Fruit fly (Drosophila melanogaster): Measurements from ENCODE around the gene CG7950.
A peak's percentile ranks its signal among the peaks of the same experiment; 100 is the strongest.

The CG7950 gene

DNA sequence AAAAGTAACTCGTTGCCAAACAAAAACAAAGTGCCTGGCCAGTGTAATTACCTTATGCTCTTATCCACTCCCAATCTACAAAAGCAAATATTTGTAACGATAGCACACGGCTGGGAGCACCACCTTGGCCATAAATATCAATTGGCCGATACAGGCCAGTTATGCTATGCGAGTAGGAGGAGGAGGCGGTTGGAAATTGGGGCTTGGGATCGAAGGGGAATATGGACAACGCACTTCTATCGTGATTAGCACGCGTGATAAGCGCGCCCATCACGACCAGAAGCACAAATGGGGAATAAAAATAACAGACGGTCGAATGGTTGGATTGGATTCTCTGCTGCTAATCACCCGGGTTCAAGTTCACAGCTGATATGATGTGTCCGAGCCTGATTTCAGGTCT, 49.9 kb downstream of the CG7950 start (continued):
- TF ChIP-seq HLHmδ (GFP tag; optimal IDR thresholded peaks at IDR 0.05): no peak
- TF ChIP-seq al (GFP tag; IDR thresholded peaks at IDR 0.05): no peak
- TF ChIP-seq tgo (GFP tag; IDR thresholded peaks at IDR 0.05): no peak
- peak; percentile 58 for TF ChIP-seq Med (GFP tag)
- peak; percentile 87 for TF ChIP-seq sug (tag; optimal IDR thresholded peaks at IDR 0.05)
- TF ChIP-seq CG2678 (tag; optimal IDR thresholded peaks at IDR 0.05): peak; percentile 41
- no peak for TF ChIP-seq Ets65A (GFP tag)
- no peak for TF ChIP-seq Sin3A (optimal IDR thresholded peaks at IDR 0.05)
- no peak for TF ChIP-seq z (GFP tag; IDR thresholded peaks at IDR 0.05)
- TF ChIP-seq grn (GFP tag; optimal IDR thresholded peaks at IDR 0.05): peak; percentile 97
- no peak for TF ChIP-seq fu2 (GFP tag; optimal IDR thresholded peaks at IDR 0.05)
- TF ChIP-seq CG12769 (tag; optimal IDR thresholded peaks at IDR 0.05): peak; percentile 82
- TF ChIP-seq Vsx1 (GFP tag; optimal IDR thresholded peaks at IDR 0.05): peak; percentile 17
- TF ChIP-seq CG7556 (GFP tag; optimal IDR thresholded peaks at IDR 0.05): no peak
- peak in 1 of 2 experiments; percentile 41 for TF ChIP-seq Hr78 (GFP tag; optimal IDR thresholded peaks at IDR 0.05)
- peak; percentile 92 for TF ChIP-seq exex (tag; optimal IDR thresholded peaks at IDR 0.05)
- peak; percentile 37 for TF ChIP-seq CG10543 (GFP tag; optimal IDR thresholded peaks at IDR 0.05)
- TF ChIP-seq chinmo (GFP tag; IDR thresholded peaks at IDR 0.05; ENCODE audit: partially characterized antibody): 0 out of 4 replicates have a peak, but pooled peaks have one; percentile 46
- no peak for TF ChIP-seq vvl (GFP tag; IDR thresholded peaks at IDR 0.05)
- 0 out of 2 replicates have a peak, but pooled peaks have one; percentile 25 for TF ChIP-seq NFAT (GFP tag; IDR thresholded peaks at IDR 0.05)
- peak; percentile 14 for TF ChIP-seq Hey (tag; optimal IDR thresholded peaks at IDR 0.05)
- TF ChIP-seq CG34376 (GFP tag; optimal IDR thresholded peaks at IDR 0.05): peak; percentile 82
- no peak for TF ChIP-seq Dip3 (GFP tag; optimal IDR thresholded peaks at IDR 0.05)
- no peak for TF ChIP-seq CG12236 (GFP tag; optimal IDR thresholded peaks at IDR 0.05)

DNA sequence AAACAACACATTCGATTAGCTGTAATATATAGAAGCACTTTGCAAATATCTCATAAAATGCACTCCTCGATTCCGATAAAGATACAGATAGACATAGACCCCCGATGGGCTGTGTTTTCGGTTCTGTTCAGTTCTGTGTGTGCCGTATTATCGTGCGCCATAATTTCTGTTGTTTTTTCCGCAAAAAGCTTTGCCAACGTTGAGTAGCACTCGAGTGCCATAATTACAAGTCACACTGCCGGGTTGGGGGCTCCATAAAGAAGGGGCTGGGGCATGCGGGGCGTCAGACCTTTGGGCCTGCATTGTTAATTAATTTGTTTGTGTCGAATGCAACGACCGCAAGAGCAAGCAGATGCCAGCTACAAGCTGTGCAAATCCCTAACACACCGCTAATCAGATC, 51.1 kb downstream of the CG7950 start:
- no peak for TF ChIP-seq Hr39 (optimal IDR thresholded peaks at IDR 0.05)
